Worm (Caenorhabditis elegans) whole organism, L1 larva: ENCODE results near the gene K02E2.1.
A peak's percentile ranks its signal among the peaks of the same experiment; 100 is the strongest.

Experiments used
- C04F5.9 ChIP-seq: sonication (generic microtip); optimal IDR thresholded peaks from 2 replicates; lab custom pipeline; 2016; ENCODE audit warnings: missing genetic modification characterization, missing compliant biosample characterization
- C34B4.2 ChIP-seq: sonication (generic microtip); optimal IDR thresholded peaks from 2 replicates; lab custom pipeline; 2017; ENCODE audit warnings: mild to moderate bottlenecking, missing genetic modification characterization, missing compliant biosample characterization
- ama-1 ChIP-seq: fragments of 150-350 bp; optimal IDR thresholded peaks from 2 replicates; lab custom pipeline; 2014
- ceh-8 ChIP-seq: fragments of 200-800 bp; sonication (Bioruptor generic); optimal IDR thresholded peaks from 2 replicates; lab custom pipeline; 2018; ENCODE audit warnings: mild to moderate bottlenecking, missing genetic modification characterization, moderate library complexity, missing compliant biosample characterization
- ceh-88 ChIP-seq: fragments of 200-800 bp; sonication (Bioruptor generic); IDR thresholded peaks from 2 replicates; pipeline ENCODE4 v1.3.6; 2022; ENCODE audit warnings: missing genetic modification characterization, missing compliant biosample characterization
- ceh-90 ChIP-seq: sonication (generic microtip); optimal IDR thresholded peaks from 2 replicates; lab custom pipeline; 2016; ENCODE audit warnings: missing genetic modification characterization, missing compliant biosample characterization
- ces-1 ChIP-seq: fragments of 150-350 bp; optimal IDR thresholded peaks from 2 replicates; lab custom pipeline; 2014; ENCODE audit warnings: missing biosample characterization, missing genetic modification reagents, missing genetic modification characterization
- dsc-1 ChIP-seq: sonication (generic microtip); optimal IDR thresholded peaks from 2 replicates; lab custom pipeline; 2016; ENCODE audit warnings: mild to moderate bottlenecking, missing genetic modification characterization, missing compliant biosample characterization
- efl-3 ChIP-seq: fragments of 200-800 bp; sonication (Bioruptor generic); optimal IDR thresholded peaks from 2 replicates; lab custom pipeline; 2018; ENCODE audit warnings: mild to moderate bottlenecking, missing genetic modification characterization, missing compliant biosample characterization
- egl-13 ChIP-seq: sonication (generic microtip); optimal IDR thresholded peaks from 2 replicates; lab custom pipeline; 2016; ENCODE audit warnings: missing genotype, missing genetic modification reagents, missing genetic modification characterization, missing compliant biosample characterization
- egl-27 ChIP-seq, 2 experiments: fragments of 150-350 bp in 1 of 2; sonication (generic microtip); optimal IDR thresholded peaks; 3 replicates each; lab custom pipeline; 2017 to 2018; ENCODE audit warnings: missing biosample characterization in 2 of 2, missing genetic modification characterization in 2 of 2, missing genetic modification reagents in 2 of 2
- elt-2 ChIP-seq: sonication (generic microtip); optimal IDR thresholded peaks from 2 replicates; lab custom pipeline; 2016; ENCODE audit warnings: missing genetic modification characterization, mild to moderate bottlenecking, inconsistent platforms, missing compliant biosample characterization, missing genetic modification reagents
- ets-5 ChIP-seq: fragments of 200-800 bp; sonication (Bioruptor generic); IDR thresholded peaks from 2 replicates; pipeline ENCODE4 v1.3.6; 2022; ENCODE audit warnings: missing genetic modification characterization, missing compliant biosample characterization
- fkh-10 ChIP-seq: sonication (generic microtip); optimal IDR thresholded peaks from 2 replicates; lab custom pipeline; 2017; ENCODE audit warnings: missing biosample characterization, missing genetic modification reagents, missing genetic modification characterization
- fkh-4 ChIP-seq: sonication (generic microtip); optimal IDR thresholded peaks from 2 replicates; lab custom pipeline; 2016; ENCODE audit warnings: missing compliant biosample characterization, missing genetic modification characterization, borderline replicate concordance
- fkh-8 ChIP-seq: sonication (generic microtip); optimal IDR thresholded peaks from 2 replicates; lab custom pipeline; 2016; ENCODE audit warnings: mild to moderate bottlenecking, missing genetic modification characterization, missing compliant biosample characterization
- fos-1 ChIP-seq: fragments of 150-350 bp; optimal IDR thresholded peaks from 2 replicates; lab custom pipeline; 2014; ENCODE audit warnings: missing biosample characterization, missing genetic modification characterization
- hlh-4 ChIP-seq: sonication (generic microtip); optimal IDR thresholded peaks from 2 replicates; lab custom pipeline; 2016; ENCODE audit warnings: mild to moderate bottlenecking, missing genetic modification characterization, missing compliant biosample characterization
- isw-1 ChIP-seq: fragments of 200-800 bp; sonication (Bioruptor generic); IDR thresholded peaks from 2 replicates; pipeline ENCODE4 v1.3.6; 2022; ENCODE audit warnings: missing genetic modification characterization, missing compliant biosample characterization
- jun-1 ChIP-seq: fragments of 150-350 bp; optimal IDR thresholded peaks from 2 replicates; lab custom pipeline; 2014; ENCODE audit warnings: missing biosample characterization, missing genetic modification reagents, missing genetic modification characterization
- lin-13 ChIP-seq: fragments of 150-350 bp; optimal IDR thresholded peaks from 2 replicates; lab custom pipeline; 2014; ENCODE audit warnings: missing biosample characterization, missing genetic modification reagents, missing genetic modification characterization
- lin-14 ChIP-seq: fragments of 200-800 bp; sonication (Bioruptor generic); optimal IDR thresholded peaks from 2 replicates; lab custom pipeline; 2018; ENCODE audit warnings: mild to moderate bottlenecking, missing genetic modification characterization, moderate library complexity, missing compliant biosample characterization
- lin-15B ChIP-seq: fragments of 150-350 bp; sonication (generic microtip); optimal IDR thresholded peaks from 3 replicates; lab custom pipeline; 2014; ENCODE audit warnings: missing biosample characterization, missing genetic modification characterization
- lin-39 ChIP-seq: fragments of 150-350 bp; optimal IDR thresholded peaks from 2 replicates; lab custom pipeline; 2014; ENCODE audit warnings: missing biosample characterization, missing genetic modification reagents, missing genetic modification characterization
- lsy-2 ChIP-seq, 2 experiments: fragments of 150-350 bp; optimal IDR thresholded peaks; 2 replicates each; lab custom pipeline; 2014; ENCODE audit warnings: missing biosample characterization in 2 of 2, missing genetic modification characterization in 2 of 2
- nhr-11 ChIP-seq: fragments of 150-350 bp; optimal IDR thresholded peaks from 2 replicates; lab custom pipeline; 2014; ENCODE audit warnings: missing biosample characterization, missing genetic modification characterization
- nhr-19 ChIP-seq: fragments of 200-800 bp; sonication (Bioruptor generic); conservative IDR thresholded peaks from 2 replicates; pipeline ENCODE4 v1.3.6; 2022; ENCODE audit warnings: missing genetic modification characterization, missing compliant biosample characterization
- nhr-20 ChIP-seq: sonication (generic microtip); optimal IDR thresholded peaks from 2 replicates; lab custom pipeline; 2016; ENCODE audit warnings: mild to moderate bottlenecking, missing genetic modification characterization, missing compliant biosample characterization
- nhr-47 ChIP-seq: sonication (generic microtip); optimal IDR thresholded peaks from 2 replicates; lab custom pipeline; 2016; ENCODE audit warnings: mild to moderate bottlenecking, missing genetic modification characterization, moderate library complexity, missing compliant biosample characterization
- nhr-71 ChIP-seq: sonication (generic microtip); optimal IDR thresholded peaks from 2 replicates; lab custom pipeline; 2016; ENCODE audit warnings: mild to moderate bottlenecking, missing genetic modification characterization, moderate library complexity, missing compliant biosample characterization
- nhr-76 ChIP-seq: sonication (generic microtip); optimal IDR thresholded peaks from 2 replicates; lab custom pipeline; 2017; ENCODE audit warnings: missing biosample characterization, missing genetic modification characterization
- nhr-77 ChIP-seq: fragments of 150-350 bp; optimal IDR thresholded peaks from 2 replicates; lab custom pipeline; 2014; ENCODE audit warnings: missing biosample characterization, missing genetic modification characterization
- nhr-90 ChIP-seq: sonication (generic microtip); optimal IDR thresholded peaks from 2 replicates; lab custom pipeline; 2016; ENCODE audit warnings: mild to moderate bottlenecking, missing genetic modification characterization, missing compliant biosample characterization; ENCODE audit not compliant: poor library complexity
- pax-3 ChIP-seq: fragments of 200-800 bp; sonication (Bioruptor generic); optimal IDR thresholded peaks from 2 replicates; lab custom pipeline; 2018; ENCODE audit warnings: mild to moderate bottlenecking, missing genetic modification characterization, moderate library complexity, missing compliant biosample characterization
- rnt-1 ChIP-seq: sonication (generic microtip); optimal IDR thresholded peaks from 2 replicates; lab custom pipeline; 2016; ENCODE audit warnings: mild to moderate bottlenecking, missing genetic modification characterization, moderate library complexity, missing compliant biosample characterization
- skn-1 ChIP-seq: fragments of 150-350 bp; optimal IDR thresholded peaks from 2 replicates; lab custom pipeline; 2014; ENCODE audit warnings: missing biosample characterization, missing genetic modification characterization
- snpc-4 ChIP-seq: fragments of 150-350 bp; optimal IDR thresholded peaks from 2 replicates; lab custom pipeline; 2014; ENCODE audit warnings: missing biosample characterization, missing genetic modification characterization
- snu-23 ChIP-seq: sonication (generic microtip); optimal IDR thresholded peaks from 2 replicates; lab custom pipeline; 2016; ENCODE audit warnings: missing genetic modification characterization, missing compliant biosample characterization
- sox-4 ChIP-seq: sonication (generic microtip); optimal IDR thresholded peaks from 2 replicates; lab custom pipeline; 2016; ENCODE audit warnings: missing genetic modification characterization, missing compliant biosample characterization
- sup-37 ChIP-seq: fragments of 200-800 bp; sonication (Bioruptor generic); optimal IDR thresholded peaks from 2 replicates; lab custom pipeline; 2018; ENCODE audit warnings: mild to moderate bottlenecking, missing genetic modification characterization, missing compliant biosample characterization
- swsn-7 ChIP-seq: sonication (generic microtip); optimal IDR thresholded peaks from 2 replicates; lab custom pipeline; 2016; ENCODE audit warnings: missing genetic modification characterization, missing compliant biosample characterization
- tbx-2 ChIP-seq: sonication (generic microtip); optimal IDR thresholded peaks from 2 replicates; lab custom pipeline; 2016; ENCODE audit warnings: missing genetic modification characterization, missing compliant biosample characterization
- tlp-1 ChIP-seq: fragments of 150-350 bp; optimal IDR thresholded peaks from 2 replicates; lab custom pipeline; 2014; ENCODE audit warnings: missing biosample characterization, missing genetic modification characterization
- unc-130 ChIP-seq: fragments of 150-350 bp; optimal IDR thresholded peaks from 2 replicates; lab custom pipeline; 2017; ENCODE audit warnings: missing biosample characterization, missing genetic modification characterization, inconsistent platforms
- unc-30 ChIP-seq: sonication (generic microtip); optimal IDR thresholded peaks from 2 replicates; lab custom pipeline; 2017; ENCODE audit warnings: missing biosample characterization, missing genetic modification characterization
- unc-86 ChIP-seq: sonication (generic microtip); optimal IDR thresholded peaks from 2 replicates; lab custom pipeline; 2016; ENCODE audit warnings: missing genetic modification characterization, missing compliant biosample characterization
- unc-98 ChIP-seq: fragments of 200-800 bp; sonication (Bioruptor generic); IDR thresholded peaks from 2 replicates; pipeline ENCODE4 v1.3.6; 2022; ENCODE audit warnings: missing genetic modification characterization, missing compliant biosample characterization
- xbp-1 ChIP-seq: sonication (generic microtip); optimal IDR thresholded peaks from 2 replicates; lab custom pipeline; 2016; ENCODE audit warnings: missing genetic modification characterization, missing compliant biosample characterization
- zag-1 ChIP-seq: fragments of 150-350 bp; optimal IDR thresholded peaks from 2 replicates; lab custom pipeline; 2014; ENCODE audit warnings: missing biosample characterization, missing genetic modification characterization
- ztf-4 ChIP-seq: fragments of 150-350 bp; optimal IDR thresholded peaks from 2 replicates; lab custom pipeline; 2014; ENCODE audit warnings: missing biosample characterization, missing genetic modification characterization

The K02E2.1 gene

DNA sequence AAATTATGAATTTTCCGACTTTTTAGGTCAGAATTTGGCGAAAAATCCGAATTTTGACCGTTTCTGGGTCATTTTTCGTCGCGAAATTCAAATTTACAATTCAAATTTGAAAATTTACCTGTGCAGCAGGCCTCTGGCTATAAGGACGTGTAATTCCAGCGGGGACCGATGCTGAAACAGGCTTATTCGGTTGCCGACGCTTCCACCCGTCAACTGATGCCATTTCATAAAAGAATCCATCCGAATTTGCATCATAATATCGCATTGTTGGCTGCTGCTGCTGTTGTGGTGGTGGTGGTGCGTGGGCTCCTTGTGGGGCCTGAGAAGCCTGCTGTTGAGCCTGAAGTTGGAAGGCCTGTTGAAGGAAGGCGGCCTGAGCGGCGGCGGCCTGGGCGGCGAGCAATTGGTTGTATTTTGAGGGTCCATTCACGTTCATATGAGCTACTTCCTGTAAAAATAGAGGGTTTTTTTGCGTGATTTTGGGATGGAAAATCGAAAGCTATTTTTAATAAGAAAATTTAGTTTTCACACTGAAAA lies 48.3 kb downstream of the K02E2.1 start:
- no peak for TF ChIP-seq fkh-4 (tag; lab: Kevin White, UChicago)
- TF ChIP-seq ces-1 (GFP tag; lab: Kevin White, UChicago) = no peak
- TF ChIP-seq hlh-4 (tag; lab: Kevin White, UChicago) = no peak
- no peak for TF ChIP-seq ama-1 (lab: Kevin White, UChicago)
- no peak for TF ChIP-seq dsc-1 (tag; lab: Kevin White, UChicago)
- TF ChIP-seq efl-3 = no peak
- no peak for TF ChIP-seq isw-1 (GFP tag; lab: Robert Waterston, UW)
- TF ChIP-seq snu-23 = no peak
- no peak for TF ChIP-seq lin-39 (tag; lab: Kevin White, UChicago)
- TF ChIP-seq, all 84 proteins: peak for 0

DNA sequence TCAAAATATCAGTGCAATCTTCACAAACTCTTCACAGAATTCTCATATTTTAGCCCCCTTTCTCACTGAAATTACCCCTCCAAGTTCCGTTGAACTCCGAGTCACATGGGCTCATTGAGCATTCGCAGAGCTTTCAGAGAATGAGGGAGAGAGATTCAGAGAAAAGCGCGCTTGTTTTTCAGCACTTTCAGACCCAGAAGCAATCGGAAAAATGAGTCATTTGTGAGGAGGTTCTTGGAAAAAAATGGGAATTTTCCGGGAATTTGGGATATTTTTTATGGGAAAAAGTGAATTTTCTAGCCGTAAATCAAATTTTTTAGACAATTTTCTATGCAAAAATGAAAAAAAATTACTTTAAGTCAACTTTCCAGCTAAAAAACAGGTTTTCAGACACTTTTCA lies 51.5 kb downstream of the K02E2.1 start:
- TF ChIP-seq rnt-1 (tag; lab: Kevin White, UChicago) (no peak), unc-130 (tag; lab: Kevin White, UChicago) (no peak), fkh-8 (tag; lab: Kevin White, UChicago) (peak; percentile 95), nhr-47 (tag; lab: Kevin White, UChicago) (peak; percentile 84), nhr-76 (tag; lab: Kevin White, UChicago) (no peak), xbp-1 (tag; lab: Kevin White, UChicago) (no peak), elt-2 (no peak), ces-1 (GFP tag; lab: Kevin White, UChicago) (no peak), tlp-1 (tag; lab: Kevin White, UChicago) (no peak), unc-98 (GFP tag; lab: Robert Waterston, UW) (no peak), tbx-2 (no peak), unc-30 (tag; lab: Kevin White, UChicago) (no peak), ets-5 (no peak), egl-27 (tag; optimal IDR thresholded peaks at IDR 0.05; lab: Kevin White, UChicago) (no peak), jun-1 (tag; lab: Kevin White, UChicago) (no peak), lin-15B (tag; lab: Kevin White, UChicago) (no peak), nhr-19 (GFP tag; lab: Robert Waterston, UW) (no peak), ceh-88 (GFP tag; lab: Robert Waterston, UW) (no peak), dsc-1 (tag; lab: Kevin White, UChicago) (no peak), lin-14 (GFP tag; lab: Kevin White, UChicago) (peak; percentile 46), ceh-90 (tag; lab: Kevin White, UChicago) (no peak), lsy-2 (tag; optimal IDR thresholded peaks at IDR 0.05; lab: Kevin White, UChicago) (peak in 1 of 2 experiments; percentile 15), nhr-11 (tag; lab: Kevin White, UChicago) (peak; percentile 59), snpc-4 (tag; lab: Kevin White, UChicago) (no peak), ceh-8 (GFP tag; lab: Kevin White, UChicago) (no peak), ama-1 (lab: Kevin White, UChicago) (no peak), isw-1 (GFP tag; lab: Robert Waterston, UW) (no peak), swsn-7 (peak; percentile 37), nhr-20 (tag; lab: Kevin White, UChicago) (no peak), sup-37 (GFP tag; lab: Kevin White, UChicago) (no peak), pax-3 (tag; lab: Kevin White, UChicago) (peak; percentile 51), C04F5.9 (tag; lab: Kevin White, UChicago) (no peak), C34B4.2 (no peak), lin-13 (GFP tag; lab: Kevin White, UChicago) (no peak), skn-1 (tag; lab: Kevin White, UChicago) (no peak), fos-1 (tag; lab: Kevin White, UChicago) (peak; percentile 72), egl-13 (peak; percentile 39), nhr-77 (no peak), nhr-71 (tag; lab: Kevin White, UChicago) (peak; percentile 86), sox-4 (peak; percentile 53), nhr-90 (tag; lab: Kevin White, UChicago) (no peak), fkh-4 (tag; lab: Kevin White, UChicago) (no peak), ztf-4 (tag; lab: Kevin White, UChicago) (no peak), fkh-10 (no peak), hlh-4 (tag; lab: Kevin White, UChicago) (no peak), zag-1 (no peak), unc-86 (peak; percentile 22)
